Fruit fly (Drosophila melanogaster) whole organism, embryonic: ENCODE results near the gene JMJD5.
A peak's percentile ranks its signal among the peaks of the same experiment; 100 is the strongest.

Experiments
- CG10431 ChIP-seq: fragments of 200-800 bp; sonication (Bioruptor generic); optimal IDR thresholded peaks from 3 replicates; lab custom pipeline; 2018; ENCODE audit warnings: missing biosample characterization, mild to moderate bottlenecking, missing genetic modification characterization
- CG10565 ChIP-seq: fragments of 200-800 bp; sonication (Bioruptor generic); optimal IDR thresholded peaks from 3 replicates; lab custom pipeline; 2016; ENCODE audit warnings: missing biosample characterization, mild to moderate bottlenecking, missing genetic modification characterization
- CG10959 ChIP-seq: fragments of 200-800 bp; sonication (Bioruptor generic); IDR thresholded peaks from 2 replicates; pipeline ENCODE4 v1.3.6; 2022; ENCODE audit warnings: missing biosample characterization, missing genetic modification characterization
- CG12155 ChIP-seq: fragments of 200-800 bp; sonication (Bioruptor generic); optimal IDR thresholded peaks from 3 replicates; lab custom pipeline; 2016; ENCODE audit warnings: missing biosample characterization, missing genetic modification characterization
- CG12236 ChIP-seq: fragments of 200-800 bp; sonication (Bioruptor generic); optimal IDR thresholded peaks from 2 replicates; lab custom pipeline; 2016; ENCODE audit warnings: missing biosample characterization, missing genetic modification characterization
- CG12744 ChIP-seq: fragments of 200-800 bp; sonication (Bioruptor generic); optimal IDR thresholded peaks from 2 replicates; lab custom pipeline; 2016; ENCODE audit warnings: missing biosample characterization, missing genetic modification characterization
- CG14014 ChIP-seq: fragments of 200-800 bp; sonication (Bioruptor generic); IDR thresholded peaks from 2 replicates; pipeline ENCODE4 v1.3.6; 2022; ENCODE audit warnings: missing biosample characterization, missing genetic modification characterization
- CG17328 ChIP-seq: fragments of 200-800 bp; sonication (Bioruptor generic); IDR thresholded peaks from 2 replicates; pipeline ENCODE4 v1.3.6; 2022; ENCODE audit warnings: missing biosample characterization, missing genetic modification characterization
- CG17802 ChIP-seq: fragments of 200-800 bp; sonication (Bioruptor generic); optimal IDR thresholded peaks from 2 replicates; lab custom pipeline; 2018; ENCODE audit warnings: missing biosample characterization, mild to moderate bottlenecking, missing genetic modification characterization, moderate library complexity
- CG18619 ChIP-seq: fragments of 200-800 bp; sonication (Bioruptor generic); optimal IDR thresholded peaks from 3 replicates; lab custom pipeline; 2017; ENCODE audit warnings: missing biosample characterization, mild to moderate bottlenecking, missing genetic modification characterization
- CG18764 ChIP-seq: fragments of 200-800 bp; sonication (Bioruptor generic); optimal IDR thresholded peaks from 3 replicates; lab custom pipeline; 2016; ENCODE audit warnings: missing biosample characterization, missing genetic modification characterization
- CG30431 ChIP-seq: fragments of 200-800 bp; sonication (Bioruptor generic); optimal IDR thresholded peaks from 2 replicates; lab custom pipeline; 2017; ENCODE audit warnings: missing biosample characterization, missing genetic modification characterization
- CG32532 ChIP-seq: fragments of 200-800 bp; sonication (Bioruptor generic); IDR thresholded peaks from 2 replicates; pipeline ENCODE4 v1.3.6; 2022; ENCODE audit warnings: missing biosample characterization, missing genetic modification characterization
- CG34224 ChIP-seq: fragments of 200-800 bp; sonication (Bioruptor generic); IDR thresholded peaks from 3 replicates; pipeline ENCODE4 v1.3.6; 2022; ENCODE audit warnings: missing biosample characterization, missing genetic modification characterization; ENCODE audit not compliant: partially characterized antibody
- CG4282 ChIP-seq: fragments of 200-800 bp; sonication (Bioruptor generic); optimal IDR thresholded peaks from 2 replicates; lab custom pipeline; 2016; ENCODE audit warnings: missing biosample characterization, missing genetic modification characterization
- CG4328 ChIP-seq: fragments of 200-800 bp; sonication (Bioruptor generic); optimal IDR thresholded peaks from 3 replicates; lab custom pipeline; 2017; ENCODE audit warnings: missing biosample characterization, missing genetic modification reagents, missing genetic modification characterization
- CG4360 ChIP-seq: fragments of 200-800 bp; sonication (Bioruptor generic); IDR thresholded peaks from 2 replicates; pipeline ENCODE4 v1.3.6; 2022; ENCODE audit warnings: missing biosample characterization, missing genetic modification characterization
- CG4730 ChIP-seq: fragments of 200-800 bp; sonication (Bioruptor generic); IDR thresholded peaks from 2 replicates; pipeline ENCODE4 v1.3.6; 2022; ENCODE audit warnings: missing biosample characterization, missing genetic modification characterization
- CG6765 ChIP-seq: fragments of 200-800 bp; sonication (Bioruptor generic); optimal IDR thresholded peaks from 3 replicates; lab custom pipeline; 2017; ENCODE audit warnings: missing biosample characterization, mild to moderate bottlenecking, missing genetic modification characterization
- CG6791 ChIP-seq: fragments of 200-800 bp; sonication (Bioruptor generic); IDR thresholded peaks from 3 replicates; pipeline ENCODE4 v1.3.6; 2022; ENCODE audit warnings: missing biosample characterization, missing genetic modification characterization; ENCODE audit not compliant: partially characterized antibody
- CG7372 ChIP-seq: fragments of 200-800 bp; sonication (Bioruptor generic); IDR thresholded peaks from 2 replicates; pipeline ENCODE4 v1.3.6; 2022; ENCODE audit warnings: missing biosample characterization, missing genetic modification characterization
- CG9609 ChIP-seq: fragments of 200-800 bp; sonication (Bioruptor generic); optimal IDR thresholded peaks from 3 replicates; lab custom pipeline; 2016; ENCODE audit warnings: missing biosample characterization, missing genetic modification characterization
- E2f1 ChIP-seq: fragments of 200-800 bp; sonication (Bioruptor generic); IDR thresholded peaks from 2 replicates; pipeline ENCODE4 v1.3.6; 2022; ENCODE audit warnings: missing biosample characterization, missing genetic modification characterization
- Ets65A ChIP-seq: fragments of 200-800 bp; sonication (Bioruptor generic); peaks from one replicate; lab custom pipeline; 2016; ENCODE audit warnings: missing biosample characterization, missing genetic modification characterization
- H2.0 ChIP-seq: fragments of 200-800 bp; sonication (Bioruptor generic); IDR thresholded peaks from 2 replicates; pipeline ENCODE4 v1.3.6; 2022; ENCODE audit warnings: missing biosample characterization, missing genetic modification characterization
- HLH54F ChIP-seq: fragments of 200-800 bp; sonication (Bioruptor generic); optimal IDR thresholded peaks from 3 replicates; lab custom pipeline; 2016; ENCODE audit warnings: missing biosample characterization, missing genetic modification characterization
- Hsf ChIP-seq: fragments of 200-800 bp; sonication (Bioruptor generic); optimal IDR thresholded peaks from 3 replicates; lab custom pipeline; 2016; ENCODE audit warnings: missing biosample characterization, missing genetic modification characterization
- Med ChIP-seq: fragments of 200-800 bp; sonication (Bioruptor generic); peaks from one replicate; lab custom pipeline; 2016; ENCODE audit warnings: missing biosample characterization, missing genetic modification characterization, mild to moderate bottlenecking, inconsistent platforms, moderate library complexity
- Meics ChIP-seq: fragments of 200-800 bp; sonication (Bioruptor generic); optimal IDR thresholded peaks from 2 replicates; lab custom pipeline; 2017; ENCODE audit warnings: missing biosample characterization, mild to moderate bottlenecking, missing genetic modification characterization
- NC2β ChIP-seq: fragments of 200-800 bp; sonication (Bioruptor generic); optimal IDR thresholded peaks from 2 replicates; lab custom pipeline; 2016; ENCODE audit warnings: missing biosample characterization, missing genetic modification characterization
- NK7.1 ChIP-seq: fragments of 200-800 bp; sonication (Bioruptor generic); optimal IDR thresholded peaks from 3 replicates; lab custom pipeline; 2016; ENCODE audit warnings: missing biosample characterization, missing genetic modification characterization
- Nf-YA ChIP-seq: fragments of 200-800 bp; sonication (Bioruptor generic); IDR thresholded peaks from 2 replicates; pipeline ENCODE4 v1.3.6; 2022; ENCODE audit warnings: missing biosample characterization, missing genetic modification characterization
- Nf-YC ChIP-seq: fragments of 200-800 bp; optimal IDR thresholded peaks from 3 replicates; lab custom pipeline; 2019; ENCODE audit warnings: missing biosample characterization, mild to moderate bottlenecking, missing genetic modification characterization, moderate library complexity
- Xbp1 ChIP-seq: fragments of 200-800 bp; sonication (Bioruptor generic); optimal IDR thresholded peaks from 3 replicates; lab custom pipeline; 2016; ENCODE audit warnings: missing biosample characterization, mild to moderate bottlenecking, missing genetic modification characterization
- cwo ChIP-seq: fragments of 200-800 bp; sonication (Bioruptor generic); optimal IDR thresholded peaks from 3 replicates; lab custom pipeline; 2017; ENCODE audit warnings: missing biosample characterization, missing genetic modification characterization, mild to moderate bottlenecking, moderate library complexity, missing genetic modification reagents
- da ChIP-seq: fragments of 200-800 bp; sonication (Bioruptor generic); optimal IDR thresholded peaks from 2 replicates; lab custom pipeline; 2016; ENCODE audit warnings: missing biosample characterization, missing genetic modification characterization
- fu2 ChIP-seq: fragments of 200-800 bp; sonication (Bioruptor generic); optimal IDR thresholded peaks from 2 replicates; lab custom pipeline; 2016; ENCODE audit warnings: missing biosample characterization, missing genetic modification characterization
- insv ChIP-seq, 2 experiments: fragments of 200-800 bp; sonication (Bioruptor generic); optimal IDR thresholded peaks; 3 replicates each; lab custom pipeline; 2016 to 2018; ENCODE audit warnings: missing biosample characterization in 2 of 2, missing genetic modification characterization in 2 of 2
- kah ChIP-seq: fragments of 200-800 bp; sonication (Bioruptor generic); optimal IDR thresholded peaks from 2 replicates; lab custom pipeline; 2018; ENCODE audit warnings: missing biosample characterization, mild to moderate bottlenecking, missing genetic modification characterization
- ken ChIP-seq: fragments of 200-800 bp; sonication (Bioruptor generic); IDR thresholded peaks from 3 replicates; pipeline ENCODE4 v1.3.6; 2022; ENCODE audit warnings: missing biosample characterization, missing genetic modification characterization
- knrl ChIP-seq: fragments of 200-800 bp; sonication (Bioruptor generic); IDR thresholded peaks from 3 replicates; pipeline ENCODE4 v1.3.6; 2022; ENCODE audit warnings: missing biosample characterization, missing genetic modification characterization; ENCODE audit not compliant: partially characterized antibody
- peb ChIP-seq: fragments of 200-800 bp; sonication (Bioruptor generic); IDR thresholded peaks from 2 replicates; pipeline ENCODE4 v1.3.6; 2022; ENCODE audit warnings: missing biosample characterization, missing genetic modification characterization
- phol ChIP-seq: fragments of 200-800 bp; sonication (Bioruptor generic); optimal IDR thresholded peaks from 3 replicates; lab custom pipeline; 2018; ENCODE audit warnings: missing biosample characterization, mild to moderate bottlenecking, missing genetic modification characterization, moderate library complexity
- prd ChIP-seq, 3 experiments: fragments of >200 bp in 2 of 3; fragments of 200-800 bp in 1 of 3; sonication (Bioruptor generic) in 1 of 3; optimal IDR thresholded peaks in 2 of 3; IDR thresholded peaks in 1 of 3; 2 replicates in 2 of 3; 3 replicates in 1 of 3; pipeline versions ENCODE4 v1.3.6 to Lab custom; 2017 to 2022; ENCODE audit warnings: missing biosample characterization in 1 of 3, missing genetic modification characterization in 1 of 3
- schlank ChIP-seq: fragments of 200-800 bp; sonication (Bioruptor generic); optimal IDR thresholded peaks from 2 replicates; lab custom pipeline; 2018; ENCODE audit warnings: missing biosample characterization, mild to moderate bottlenecking, missing genetic modification characterization
- slp2 ChIP-seq: fragments of 200-800 bp; sonication (Bioruptor generic); optimal IDR thresholded peaks from 2 replicates; lab custom pipeline; 2016; ENCODE audit warnings: missing biosample characterization, missing genetic modification characterization
- ttk ChIP-seq: fragments of 200-800 bp; sonication (Bioruptor generic); IDR thresholded peaks from 2 replicates; pipeline ENCODE4 v2.1.2; 2022; ENCODE audit warnings: missing biosample characterization, missing genetic modification characterization
- tx ChIP-seq: fragments of 200-800 bp; sonication (Bioruptor generic); optimal IDR thresholded peaks from 2 replicates; lab custom pipeline; 2016; ENCODE audit warnings: missing biosample characterization, missing genetic modification characterization
- z ChIP-seq: fragments of 200-800 bp; sonication (Bioruptor generic); IDR thresholded peaks from 3 replicates; pipeline ENCODE4 v1.3.6; 2022; ENCODE audit warnings: missing biosample characterization, missing genetic modification characterization
- zfh1 ChIP-seq: fragments of 200-800 bp; sonication (Bioruptor generic); IDR thresholded peaks from 3 replicates; pipeline ENCODE4 v1.3.6; 2022; ENCODE audit warnings: missing biosample characterization, missing genetic modification characterization

Gene JMJD5

DNA sequence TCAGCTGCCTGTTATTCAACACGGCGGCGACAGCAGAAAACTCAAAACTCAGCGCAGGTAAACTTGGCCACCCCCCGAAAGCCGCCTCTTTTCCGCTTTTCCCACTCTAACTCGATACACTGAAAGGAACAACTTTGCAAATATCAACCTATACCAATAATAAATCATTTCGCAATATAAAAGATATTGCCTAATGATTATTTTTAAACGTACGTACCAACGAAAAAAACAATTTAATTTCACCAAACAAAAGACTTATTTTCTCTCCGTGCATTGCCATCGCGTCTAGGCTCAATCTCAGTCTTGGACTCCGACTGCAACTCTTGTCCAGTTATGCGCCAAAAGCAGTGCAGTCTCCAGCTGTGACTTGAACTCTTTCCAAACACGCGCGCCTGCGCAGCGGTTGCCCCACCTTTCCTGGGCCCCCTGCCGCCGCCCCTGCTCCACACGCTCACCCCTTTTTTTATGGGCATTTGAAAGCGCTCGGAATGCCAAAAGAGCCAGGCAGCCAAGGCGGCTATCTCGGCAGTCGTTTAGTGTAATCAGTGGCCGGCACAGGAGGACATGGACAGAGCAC lies 35.4 kb downstream of the JMJD5 start (continued):
- peak; percentile 22 for TF ChIP-seq NC2β (GFP tag; lab: Kevin White, UChicago)
- TF ChIP-seq phol (tag; lab: Kevin White, UChicago) = peak; percentile 78
- peak; percentile 23; the same call in 1 of the 2 replicates for TF ChIP-seq CG32532 (GFP tag; lab: Robert Waterston, UW)
- peak; percentile 39; the same call in 1 of the 2 replicates for TF ChIP-seq E2f1
- peak; percentile 11 for TF ChIP-seq fu2 (GFP tag; lab: Kevin White, UChicago)
- TF ChIP-seq CG18619 (GFP tag; lab: Kevin White, UChicago) = no peak
- TF ChIP-seq Nf-YA (GFP tag; lab: Robert Waterston, UW) = peak; percentile 54; the same call in 1 of the 2 replicates
- TF ChIP-seq ttk (GFP tag; lab: Robert Waterston, UW) = peak; percentile 42; the same call in 1 of the 2 replicates
- no peak for TF ChIP-seq CG4328 (GFP tag; lab: Kevin White, UChicago)
- TF ChIP-seq CG10431 (GFP tag; lab: Kevin White, UChicago) = no peak
- peak; percentile 10 for TF ChIP-seq CG9609 (GFP tag; lab: Kevin White, UChicago)
- peak; percentile 59 for TF ChIP-seq Xbp1
- TF ChIP-seq CG10565 (GFP tag; lab: Kevin White, UChicago) = no peak
- no peak for TF ChIP-seq knrl
- TF ChIP-seq Meics = peak; percentile 48
- no peak for TF ChIP-seq CG30431 (GFP tag; lab: Kevin White, UChicago)
- TF ChIP-seq da (GFP tag; lab: Kevin White, UChicago) = no peak
- no peak for TF ChIP-seq CG17802 (tag; lab: Kevin White, UChicago)
- peak; percentile 9 for TF ChIP-seq NK7.1
- TF ChIP-seq H2.0 = peak; percentile 35; the same call in 1 of the 2 replicates
- no peak for TF ChIP-seq CG6791
- peak; percentile 91 for TF ChIP-seq Med (GFP tag; lab: Kevin White, UChicago)
- TF ChIP-seq cwo (GFP tag; lab: Kevin White, UChicago) = peak; percentile 48
- peak; percentile 17 for TF ChIP-seq CG6765 (GFP tag; lab: Kevin White, UChicago)
- TF ChIP-seq ken (GFP tag; lab: Robert Waterston, UW) = peak; percentile 62; the same call in 1 of the 3 replicates
- TF ChIP-seq tx (GFP tag; lab: Kevin White, UChicago) = no peak
- no peak for TF ChIP-seq Nf-YC (tag; lab: Kevin White, UChicago)
- TF ChIP-seq slp2 (GFP tag; lab: Kevin White, UChicago) = peak; percentile 29
- TF ChIP-seq schlank (tag; lab: Kevin White, UChicago) = no peak
- TF ChIP-seq CG4360 = 0 out of 2 replicates have a peak, but pooled peaks have one; percentile 41
- TF ChIP-seq HLH54F (GFP tag; lab: Kevin White, UChicago) = no peak
- TF ChIP-seq Hsf = peak; percentile 26
- TF ChIP-seq insv (GFP tag; optimal IDR thresholded peaks at IDR 0.05; lab: Kevin White, UChicago) = no peak
- TF ChIP-seq CG4730 (GFP tag; lab: Robert Waterston, UW) = no peak
- TF ChIP-seq CG10959 (GFP tag; lab: Robert Waterston, UW) = peak; percentile 19; the same call in 1 of the 2 replicates
- no peak for TF ChIP-seq CG12155
- no peak for TF ChIP-seq CG12744 (GFP tag; lab: Kevin White, UChicago)
- TF ChIP-seq prd (optimal IDR thresholded peaks at IDR 0.05; lab: Kevin White, UChicago) = no peak
- TF ChIP-seq prd (GFP tag; IDR thresholded peaks at IDR 0.05; lab: Robert Waterston, UW) = peak; percentile 79
- TF ChIP-seq CG17328 (GFP tag; lab: Robert Waterston, UW) = peak; percentile 72
- TF ChIP-seq CG12236 (GFP tag; lab: Kevin White, UChicago) = peak; percentile 45
- TF ChIP-seq zfh1 (GFP tag; lab: Robert Waterston, UW) = peak; percentile 80
- TF ChIP-seq CG14014 (GFP tag; lab: Robert Waterston, UW) = no peak; the same call in 1 of the 2 replicates
- TF ChIP-seq CG18764 (GFP tag; lab: Kevin White, UChicago) = peak; percentile 36
- no peak for TF ChIP-seq CG34224 (GFP tag; lab: Robert Waterston, UW)
- TF ChIP-seq CG4282 = peak; percentile 25
- TF ChIP-seq CG7372 = no peak
- no peak for TF ChIP-seq peb (GFP tag; lab: Robert Waterston, UW)
- TF ChIP-seq Ets65A (GFP tag; lab: Kevin White, UChicago) = peak; percentile 13
- peak; percentile 39; the same call in 1 of the 3 replicates for TF ChIP-seq z
- TF ChIP-seq kah = peak; percentile 8
